Worm (Caenorhabditis elegans): ENCODE measurements around the gene obr-2.
"Not testable (repeated sequence)": the region's sequence is repeated elsewhere in the genome, so short reads cannot be mapped to it uniquely, and the experiment has no call there.

obr-2 gene

DNA sequence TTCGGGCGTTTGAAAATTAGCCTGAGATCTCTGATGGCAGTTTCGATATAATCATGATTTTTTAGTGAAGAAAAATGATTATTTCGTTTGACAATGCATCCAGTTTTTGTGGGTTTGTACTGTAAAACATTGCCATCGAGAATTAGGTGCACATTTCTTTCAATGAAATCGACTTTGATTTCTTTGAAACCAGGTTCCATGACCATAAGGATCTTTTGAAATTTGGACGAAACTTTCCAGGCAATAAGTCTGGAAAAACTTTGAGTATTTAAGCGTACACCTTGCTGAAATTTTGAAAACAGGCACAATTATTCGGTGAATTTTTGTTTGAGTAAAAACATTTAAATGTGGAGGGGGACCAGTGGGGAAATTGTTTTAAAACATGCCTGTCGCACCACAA is 37.7 kb upstream of the obr-2 start:
- TF ChIP-seq med-1 (GFP tag; optimal IDR thresholded peaks at IDR 0.05; ENCODE audit: insufficient read depth) (no peak), ref-1 (GFP tag; conservative IDR thresholded peaks at IDR 0.05) (no peak), cog-1 (tag; optimal IDR thresholded peaks at IDR 0.05) (no peak), klf-2 (GFP tag; conservative IDR thresholded peaks at IDR 0.05) (no peak), ztf-29 (GFP tag; IDR thresholded peaks at IDR 0.05) (no peak), T22C8.4 (GFP tag; IDR thresholded peaks at IDR 0.05) (no peak), tab-1 (GFP tag; IDR thresholded peaks at IDR 0.05) (no peak), flt-1 (GFP tag; IDR thresholded peaks at IDR 0.05) (no peak), ztf-23 (GFP tag; IDR thresholded peaks at IDR 0.05) (no peak)

DNA sequence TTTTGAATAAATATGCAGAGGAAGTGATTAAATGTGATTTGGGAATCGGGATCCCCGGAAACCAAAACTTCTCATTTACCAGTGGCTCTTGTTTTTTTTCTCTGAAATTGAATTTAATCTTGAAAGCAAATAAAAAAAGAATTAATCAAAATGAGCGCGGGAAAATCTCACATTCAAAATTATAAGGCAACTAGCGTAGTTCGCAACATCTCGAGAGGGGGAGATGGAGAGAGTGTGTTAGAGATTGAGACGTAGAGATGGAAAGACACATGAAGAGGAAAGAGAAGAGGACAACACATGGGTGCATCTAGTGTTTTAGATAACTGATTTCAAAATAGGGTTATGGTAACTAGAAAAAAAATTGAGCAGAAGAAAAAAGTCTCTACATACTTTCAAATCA is 34.0 kb upstream of the obr-2 start, which contains the start of gene sdc-3:
TSS of gene sdc-3 (minus strand) at position 101 of the 400 bp plus-strand sequence.
- TF ChIP-seq ref-1 (GFP tag; conservative IDR thresholded peaks at IDR 0.05) (no peak), med-1 (GFP tag; optimal IDR thresholded peaks at IDR 0.05; ENCODE audit: insufficient read depth) (no peak), klf-2 (GFP tag; conservative IDR thresholded peaks at IDR 0.05) (no peak), flt-1 (GFP tag; IDR thresholded peaks at IDR 0.05) (no peak), ztf-23 (GFP tag; IDR thresholded peaks at IDR 0.05) (no peak), ztf-29 (GFP tag; IDR thresholded peaks at IDR 0.05) (no peak), cog-1 (tag; optimal IDR thresholded peaks at IDR 0.05) (no peak), T22C8.4 (GFP tag; IDR thresholded peaks at IDR 0.05) (no peak), tab-1 (GFP tag; IDR thresholded peaks at IDR 0.05) (no peak)

DNA sequence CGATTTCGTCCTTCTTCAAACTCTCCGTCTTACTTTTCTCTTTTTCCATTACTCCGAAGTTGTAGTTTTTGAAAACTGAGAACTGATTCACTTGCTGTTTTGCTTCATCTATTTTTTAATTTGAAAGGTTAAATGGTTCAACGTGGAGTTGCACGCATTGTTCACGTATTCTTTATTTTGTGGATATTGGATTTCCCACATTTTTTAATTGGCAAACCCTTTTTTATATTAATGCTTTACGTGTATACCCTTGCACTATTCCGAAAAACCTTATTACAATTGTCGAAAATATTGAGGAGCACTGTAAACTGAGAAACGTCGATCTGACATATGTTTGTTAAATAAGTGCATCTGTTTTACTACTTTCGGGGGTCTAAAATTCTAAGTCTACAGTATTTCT is 22.7 kb upstream of the obr-2 start, which contains the start of gene melo-3:
TSS of gene melo-3 (minus strand) at position 101 of the 400 bp plus-strand sequence.
- not testable (repeated sequence) for TF ChIP-seq ztf-23 (GFP tag; IDR thresholded peaks at IDR 0.05); flt-1 (GFP tag; IDR thresholded peaks at IDR 0.05); klf-2 (GFP tag; conservative IDR thresholded peaks at IDR 0.05)

DNA sequence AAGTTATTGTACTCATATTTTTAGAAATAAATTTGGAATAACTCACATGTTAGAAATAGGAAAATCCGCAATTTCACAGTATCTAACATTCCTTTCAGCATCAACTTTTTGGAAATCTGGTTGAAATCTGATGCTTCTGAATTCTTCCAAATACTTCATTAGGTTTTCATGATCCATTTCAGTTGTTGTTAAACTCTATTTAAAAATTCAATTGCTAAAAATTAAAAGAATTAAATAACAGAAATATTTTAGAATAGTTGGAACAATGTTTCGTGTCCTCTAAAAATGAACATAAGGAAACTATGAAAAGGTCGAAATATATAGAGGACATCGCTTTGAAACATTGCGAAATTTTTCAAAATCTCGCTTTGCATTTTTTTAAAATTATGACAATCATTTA is 17.3 kb upstream of the obr-2 start, which contains the start of gene cng-1:
TSS of gene cng-1 (minus strand) at position 101 of the 400 bp plus-strand sequence.
- not testable (repeated sequence) for TF ChIP-seq cog-1 (tag; optimal IDR thresholded peaks at IDR 0.05); flt-1 (GFP tag; IDR thresholded peaks at IDR 0.05); tab-1 (GFP tag; IDR thresholded peaks at IDR 0.05)

DNA sequence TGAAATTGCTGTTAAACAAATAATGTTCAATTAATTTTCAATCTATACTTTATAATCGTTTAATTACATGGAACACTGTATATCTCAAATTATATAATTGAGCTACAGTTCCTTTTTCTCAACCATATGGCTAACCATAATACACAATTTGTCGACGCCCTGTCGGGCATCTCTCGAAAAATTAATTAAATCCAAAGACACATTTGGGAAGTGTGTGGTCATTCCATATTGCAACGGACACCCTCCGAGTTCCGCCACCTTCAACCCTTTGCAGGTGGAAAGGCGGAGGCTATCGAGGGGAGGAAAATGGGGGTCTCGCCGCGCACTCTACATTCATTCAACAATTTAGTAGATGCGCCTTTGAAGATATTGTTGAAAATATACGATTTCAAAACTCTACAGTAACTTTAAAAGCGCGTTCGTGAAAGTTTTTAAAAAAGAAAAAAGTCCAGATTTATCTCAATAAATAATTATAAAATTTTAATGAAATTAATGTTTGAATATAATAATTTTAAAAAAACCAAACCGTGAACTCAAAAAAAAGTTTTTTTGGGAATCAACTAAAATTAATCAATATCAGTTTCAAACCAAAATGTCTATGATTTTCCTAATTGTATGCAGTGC is 14.9 kb upstream of the obr-2 start, which contains the start of gene F14H8.8:
TSS of gene F14H8.8 (plus strand) at position 574 of the 624 bp plus-strand sequence.
- TF ChIP-seq ztf-23 (GFP tag; IDR thresholded peaks at IDR 0.05) (no peak), med-1 (GFP tag; optimal IDR thresholded peaks at IDR 0.05; ENCODE audit: insufficient read depth) (no peak), cog-1 (tag; optimal IDR thresholded peaks at IDR 0.05) (no peak), klf-2 (GFP tag; conservative IDR thresholded peaks at IDR 0.05) (no peak), flt-1 (GFP tag; IDR thresholded peaks at IDR 0.05) (no peak), ztf-29 (GFP tag; IDR thresholded peaks at IDR 0.05) (no peak), T22C8.4 (GFP tag; IDR thresholded peaks at IDR 0.05) (no peak), tab-1 (GFP tag; IDR thresholded peaks at IDR 0.05) (no peak), ref-1 (GFP tag; conservative IDR thresholded peaks at IDR 0.05) (no peak)

DNA sequence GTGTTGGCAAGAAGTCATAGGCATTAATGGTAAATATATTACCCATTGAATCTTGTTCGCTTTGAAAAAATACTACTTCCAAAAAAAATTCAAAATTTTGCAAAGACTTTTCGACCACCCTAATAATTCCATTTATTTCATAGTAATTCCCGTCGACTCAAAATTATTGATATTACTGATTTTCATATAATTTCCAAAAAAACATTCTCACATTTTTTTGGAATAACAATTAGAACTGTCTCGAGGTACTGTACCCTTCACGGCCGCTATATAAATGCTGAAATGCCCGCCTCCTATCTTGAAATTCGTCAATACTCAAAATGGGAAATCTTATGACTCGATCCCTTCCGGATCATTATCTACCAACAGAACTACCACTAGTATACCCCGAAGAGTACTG is 9.5 kb upstream of the obr-2 start, which contains the start of gene F14H8.4:
TSS of gene F14H8.4 (plus strand) at position 301 of the 400 bp plus-strand sequence.
- no peak for TF ChIP-seq ztf-23 (GFP tag; IDR thresholded peaks at IDR 0.05)
- no peak for TF ChIP-seq ztf-29 (GFP tag; IDR thresholded peaks at IDR 0.05)

DNA sequence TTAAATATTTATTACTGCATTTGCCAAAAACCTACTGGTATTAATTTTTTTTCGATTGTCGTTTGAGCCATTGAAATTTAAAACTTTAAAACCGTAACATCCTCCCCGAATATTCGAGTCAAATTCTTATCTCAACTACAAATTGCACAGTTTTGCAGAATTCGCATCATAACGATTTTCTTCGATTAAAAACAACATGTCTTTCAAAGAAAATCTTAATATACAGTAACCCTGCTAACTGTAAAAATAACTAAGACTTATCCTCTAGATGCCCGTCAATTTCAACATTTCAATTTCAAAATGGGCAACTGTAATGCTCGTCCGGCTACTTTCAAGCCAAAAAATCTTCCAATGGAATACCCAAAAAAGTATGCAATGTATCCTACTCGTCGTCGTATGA is 6.7 kb upstream of the obr-2 start, which contains the start of gene F14H8.5:
TSS of gene F14H8.5 (plus strand) at position 301 of the 400 bp plus-strand sequence.
- TF ChIP-seq ref-1 (GFP tag; conservative IDR thresholded peaks at IDR 0.05) (no peak), med-1 (GFP tag; optimal IDR thresholded peaks at IDR 0.05; ENCODE audit: insufficient read depth) (no peak)

DNA sequence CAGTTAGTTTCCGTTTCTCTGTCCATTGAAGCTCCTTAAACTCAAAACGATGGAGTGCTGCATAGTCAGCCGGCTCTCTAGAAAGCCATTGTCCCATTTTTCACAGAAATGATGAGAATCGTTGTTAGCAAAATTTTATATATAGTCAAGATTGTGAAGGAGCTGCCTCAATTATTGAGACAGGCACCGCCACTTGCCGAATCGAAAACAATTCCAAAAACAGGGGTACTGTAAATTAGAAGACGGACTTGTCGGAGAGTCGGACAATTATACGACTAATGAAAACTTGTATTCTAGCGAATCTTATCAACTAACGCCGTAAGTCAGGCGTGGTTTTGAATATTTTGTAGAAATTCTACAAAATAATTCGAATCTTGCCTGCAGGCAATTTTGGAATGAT is 6.2 kb upstream of the obr-2 start, which contains the start of gene F14H8.2:
TSS of gene F14H8.2 (minus strand) at position 101 of the 400 bp plus-strand sequence.
- no peak for TF ChIP-seq T22C8.4 (GFP tag; IDR thresholded peaks at IDR 0.05)
- no peak for TF ChIP-seq flt-1 (GFP tag; IDR thresholded peaks at IDR 0.05)
- TF ChIP-seq med-1 (GFP tag; optimal IDR thresholded peaks at IDR 0.05; ENCODE audit: insufficient read depth): no peak
- no peak for TF ChIP-seq ref-1 (GFP tag; conservative IDR thresholded peaks at IDR 0.05)
- TF ChIP-seq klf-2 (GFP tag; conservative IDR thresholded peaks at IDR 0.05): no peak
- no peak for TF ChIP-seq cog-1 (tag; optimal IDR thresholded peaks at IDR 0.05)
- no peak for TF ChIP-seq ztf-23 (GFP tag; IDR thresholded peaks at IDR 0.05)
- TF ChIP-seq ztf-29 (GFP tag; IDR thresholded peaks at IDR 0.05): no peak
- TF ChIP-seq tab-1 (GFP tag; IDR thresholded peaks at IDR 0.05): no peak

DNA sequence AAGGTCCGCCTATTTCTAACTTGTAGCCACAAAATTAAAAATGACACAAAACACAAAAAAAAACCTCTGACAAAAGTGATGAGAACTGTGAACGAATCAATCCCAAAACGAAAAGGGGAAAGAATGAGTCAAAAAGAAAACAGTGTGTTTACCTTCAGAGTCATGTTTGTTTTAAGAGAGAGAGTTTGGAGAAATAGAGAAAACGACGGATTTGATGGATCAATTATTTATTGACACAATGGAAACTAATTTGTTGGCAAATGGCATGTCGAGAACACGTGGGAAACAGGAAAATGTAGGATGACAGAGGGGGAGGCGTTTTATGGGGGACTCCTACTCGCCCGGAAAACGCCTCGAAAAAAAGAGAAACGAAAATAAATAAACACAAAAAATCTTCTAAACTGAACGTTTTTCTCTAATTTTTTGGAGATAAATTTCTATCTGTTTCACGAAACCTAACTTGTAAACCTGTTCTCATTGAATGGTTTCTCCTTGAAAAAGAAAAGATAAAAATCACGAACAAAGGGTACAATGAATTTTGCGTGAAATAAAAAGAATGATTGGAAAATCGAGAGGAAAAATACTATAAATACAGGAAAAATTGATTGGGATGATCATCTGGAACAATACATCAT is 2.8 kb upstream of the obr-2 start:
- TF ChIP-seq T22C8.4 (GFP tag; IDR thresholded peaks at IDR 0.05): no peak
- no peak for TF ChIP-seq ztf-23 (GFP tag; IDR thresholded peaks at IDR 0.05)

DNA sequence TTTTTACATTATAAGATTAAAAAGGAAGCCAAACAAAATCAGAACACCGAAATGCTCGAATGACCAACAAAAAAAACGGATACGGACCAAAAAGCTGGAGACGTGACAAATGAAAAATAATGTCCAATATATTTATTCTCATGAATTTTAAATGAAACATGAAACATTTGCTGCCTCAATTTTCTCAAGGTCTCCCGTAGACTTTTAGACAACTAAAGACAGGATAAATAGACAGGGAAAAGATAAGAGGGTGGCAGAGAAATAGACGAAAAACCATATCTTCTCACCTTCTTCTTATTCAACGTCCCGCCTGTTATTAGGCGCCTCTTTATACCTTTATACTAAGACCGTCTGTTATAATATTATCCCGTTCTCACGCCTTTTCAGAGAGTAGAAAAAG is 1.7 kb upstream of the obr-2 start:
- TF ChIP-seq flt-1 (GFP tag; IDR thresholded peaks at IDR 0.05) (no peak), T22C8.4 (GFP tag; IDR thresholded peaks at IDR 0.05) (no peak), ztf-29 (GFP tag; IDR thresholded peaks at IDR 0.05) (no peak), tab-1 (GFP tag; IDR thresholded peaks at IDR 0.05) (no peak), cog-1 (tag; optimal IDR thresholded peaks at IDR 0.05) (no peak), ref-1 (GFP tag; conservative IDR thresholded peaks at IDR 0.05) (no peak), klf-2 (GFP tag; conservative IDR thresholded peaks at IDR 0.05) (no peak), ztf-23 (GFP tag; IDR thresholded peaks at IDR 0.05) (no peak), med-1 (GFP tag; optimal IDR thresholded peaks at IDR 0.05; ENCODE audit: insufficient read depth) (no peak)

All from whole organism, midembryonic.